Fruit fly (Drosophila melanogaster) whole organism, embryonic: ENCODE data around the gene CG14005.

Experiments used
- CG10431 ChIP-seq: fragments of 200-800 bp; sonication (Bioruptor generic); optimal IDR thresholded peaks from 3 replicates; lab custom pipeline; 2018; ENCODE audit warnings: missing biosample characterization, mild to moderate bottlenecking, missing genetic modification characterization
- CG11093 ChIP-seq: fragments of 200-800 bp; sonication (Bioruptor generic); IDR thresholded peaks from 3 replicates; pipeline ENCODE4 v1.3.6; 2022; ENCODE audit warnings: missing biosample characterization, missing genetic modification characterization
- CG11456 ChIP-seq: fragments of 200-800 bp; sonication (Bioruptor generic); IDR thresholded peaks from 3 replicates; pipeline ENCODE4 v1.3.6; 2022; ENCODE audit warnings: missing biosample characterization, missing genetic modification characterization
- CG12769 ChIP-seq: fragments of 200-800 bp; sonication (Bioruptor generic); optimal IDR thresholded peaks from 2 replicates; lab custom pipeline; 2019; ENCODE audit warnings: missing biosample characterization, mild to moderate bottlenecking, missing genetic modification characterization, moderate library complexity
- CG13894 ChIP-seq: fragments of 200-800 bp; sonication (Bioruptor generic); optimal IDR thresholded peaks from 3 replicates; lab custom pipeline; 2018; ENCODE audit warnings: missing biosample characterization, mild to moderate bottlenecking, missing genetic modification characterization, moderate library complexity
- CG1603 ChIP-seq: fragments of 200-800 bp; sonication (Bioruptor generic); optimal IDR thresholded peaks from 2 replicates; lab custom pipeline; 2019; ENCODE audit warnings: missing biosample characterization, mild to moderate bottlenecking, missing genetic modification characterization, moderate library complexity
- CG17186 ChIP-seq: fragments of 200-800 bp; sonication (Bioruptor generic); optimal IDR thresholded peaks from 3 replicates; lab custom pipeline; 2017; ENCODE audit warnings: missing biosample characterization, missing genetic modification reagents, missing genetic modification characterization
- CG17328 ChIP-seq: fragments of 200-800 bp; sonication (Bioruptor generic); IDR thresholded peaks from 2 replicates; pipeline ENCODE4 v1.3.6; 2022; ENCODE audit warnings: missing biosample characterization, missing genetic modification characterization
- CG18599 ChIP-seq: fragments of 200-800 bp; sonication (Bioruptor generic); optimal IDR thresholded peaks from 3 replicates; lab custom pipeline; 2017; ENCODE audit warnings: missing biosample characterization, missing genetic modification characterization, mild to moderate bottlenecking, moderate library complexity, missing genetic modification reagents
- CG33213 ChIP-seq: fragments of 200-800 bp; sonication (Bioruptor generic); optimal IDR thresholded peaks from 3 replicates; lab custom pipeline; 2016; ENCODE audit warnings: missing biosample characterization, missing genetic modification characterization
- CG34376 ChIP-seq: fragments of 200-800 bp; sonication (Bioruptor generic); optimal IDR thresholded peaks from 2 replicates; lab custom pipeline; 2018; ENCODE audit warnings: missing biosample characterization, mild to moderate bottlenecking, missing genetic modification characterization
- CG3726 ChIP-seq: fragments of 200-800 bp; sonication (Bioruptor generic); IDR thresholded peaks from 3 replicates; pipeline ENCODE4, ENCODE4 v1.3.6; 2022; ENCODE audit warnings: missing biosample characterization, missing genetic modification characterization
- CG4707 ChIP-seq: fragments of 200-800 bp; sonication (Bioruptor generic); optimal IDR thresholded peaks from 2 replicates; lab custom pipeline; 2018; ENCODE audit warnings: missing biosample characterization, mild to moderate bottlenecking, missing genetic modification characterization, moderate library complexity
- CG6654 ChIP-seq: fragments of 200-800 bp; sonication (Bioruptor generic); optimal IDR thresholded peaks from 2 replicates; lab custom pipeline; 2017; ENCODE audit warnings: missing biosample characterization, mild to moderate bottlenecking, missing genetic modification characterization
- CG7928 ChIP-seq: fragments of 200-800 bp; sonication (Bioruptor generic); optimal IDR thresholded peaks from 2 replicates; lab custom pipeline; 2017; ENCODE audit warnings: missing biosample characterization, mild to moderate bottlenecking, missing genetic modification characterization
- CG7963 ChIP-seq: fragments of 200-800 bp; sonication (Bioruptor generic); IDR thresholded peaks from 3 replicates; pipeline ENCODE4 v1.3.6; 2022; ENCODE audit warnings: missing biosample characterization, missing genetic modification characterization; ENCODE audit not compliant: partially characterized antibody
- CG8281 ChIP-seq: fragments of 200-800 bp; sonication (Bioruptor generic); optimal IDR thresholded peaks from 2 replicates; lab custom pipeline; 2018; ENCODE audit warnings: missing biosample characterization, mild to moderate bottlenecking, missing genetic modification characterization, moderate library complexity
- CG8359 ChIP-seq: fragments of 200-800 bp; sonication (Bioruptor generic); optimal IDR thresholded peaks from 2 replicates; lab custom pipeline; 2017; ENCODE audit warnings: missing biosample characterization, mild to moderate bottlenecking, missing genetic modification characterization, borderline replicate concordance
- Camta ChIP-seq: fragments of 200-800 bp; sonication (Bioruptor generic); optimal IDR thresholded peaks from 2 replicates; lab custom pipeline; 2016; ENCODE audit warnings: missing biosample characterization, missing genetic modification characterization
- CrebB ChIP-seq: fragments of 200-800 bp; sonication (Bioruptor generic); optimal IDR thresholded peaks from 3 replicates; lab custom pipeline; 2018; ENCODE audit warnings: missing biosample characterization, mild to moderate bottlenecking, missing genetic modification characterization
- Dad ChIP-seq: fragments of 200-800 bp; sonication (Bioruptor generic); optimal IDR thresholded peaks from 3 replicates; lab custom pipeline; 2016; ENCODE audit warnings: missing biosample characterization, missing genetic modification characterization
- Dbx ChIP-seq: fragments of 200-800 bp; sonication (Bioruptor generic); IDR thresholded peaks from 3 replicates; pipeline ENCODE4 v1.3.6; 2022; ENCODE audit warnings: missing biosample characterization, missing genetic modification characterization
- Fer1 ChIP-seq: fragments of 200-800 bp; sonication (Bioruptor generic); optimal IDR thresholded peaks from 2 replicates; lab custom pipeline; 2017; ENCODE audit warnings: missing biosample characterization, mild to moderate bottlenecking, missing genetic modification characterization
- Fer3 ChIP-seq: fragments of 200-800 bp; sonication (Bioruptor generic); optimal IDR thresholded peaks from 2 replicates; lab custom pipeline; 2018; ENCODE audit warnings: missing biosample characterization, mild to moderate bottlenecking, missing genetic modification characterization, moderate library complexity
- GATAe ChIP-seq: fragments of 200-800 bp; sonication (Bioruptor generic); conservative IDR thresholded peaks from 2 replicates; pipeline ENCODE4 v1.3.6; 2022; ENCODE audit warnings: missing biosample characterization, missing genetic modification characterization
- Gsc ChIP-seq: fragments of 200-800 bp; sonication (Bioruptor generic); IDR thresholded peaks from 2 replicates; pipeline ENCODE4 v1.3.6; 2022; ENCODE audit warnings: missing biosample characterization, missing genetic modification characterization
- HmgD ChIP-seq: fragments of 200-800 bp; sonication (Bioruptor generic); optimal IDR thresholded peaks from 3 replicates; lab custom pipeline; 2016; ENCODE audit warnings: missing biosample characterization, missing genetic modification characterization
- Mad ChIP-seq: fragments of 200-800 bp; sonication (Bioruptor generic); optimal IDR thresholded peaks from 2 replicates; lab custom pipeline; 2016; ENCODE audit warnings: missing biosample characterization, missing genetic modification characterization
- Sry-β ChIP-seq: fragments of 200-800 bp; sonication (Bioruptor generic); optimal IDR thresholded peaks from 2 replicates; lab custom pipeline; 2018; ENCODE audit warnings: missing biosample characterization, mild to moderate bottlenecking, missing genetic modification characterization, moderate library complexity
- Usf ChIP-seq: fragments of 200-800 bp; sonication (Bioruptor generic); optimal IDR thresholded peaks from 2 replicates; lab custom pipeline; 2017; ENCODE audit warnings: missing genotype, missing biosample characterization, missing genetic modification characterization
- Xbp1 ChIP-seq: fragments of 200-800 bp; sonication (Bioruptor generic); optimal IDR thresholded peaks from 3 replicates; lab custom pipeline; 2016; ENCODE audit warnings: missing biosample characterization, mild to moderate bottlenecking, missing genetic modification characterization
- bowl ChIP-seq: fragments of 200-800 bp; sonication (Bioruptor generic); IDR thresholded peaks from 2 replicates; pipeline ENCODE4 v1.3.6; 2022; ENCODE audit warnings: missing biosample characterization, missing genetic modification characterization
- cato ChIP-seq: fragments of 200-800 bp; sonication (Bioruptor generic); optimal IDR thresholded peaks from 2 replicates; lab custom pipeline; 2016; ENCODE audit warnings: missing biosample characterization, missing genetic modification characterization, borderline replicate concordance
- cg ChIP-seq: fragments of 200-800 bp; sonication (Bioruptor generic); optimal IDR thresholded peaks from 3 replicates; lab custom pipeline; 2019; ENCODE audit warnings: missing biosample characterization, mild to moderate bottlenecking, missing genetic modification characterization, moderate library complexity
- dmrt99B ChIP-seq: fragments of 200-800 bp; sonication (Bioruptor generic); optimal IDR thresholded peaks from 2 replicates; lab custom pipeline; 2018; ENCODE audit warnings: missing biosample characterization, mild to moderate bottlenecking, missing genetic modification characterization, moderate library complexity
- esg ChIP-seq: fragments of 200-800 bp; sonication (Bioruptor generic); conservative IDR thresholded peaks from 2 replicates; pipeline ENCODE4 v1.3.6; 2022; ENCODE audit warnings: missing biosample characterization, missing genetic modification characterization
- her ChIP-seq: fragments of 200-800 bp; sonication (Bioruptor generic); optimal IDR thresholded peaks from 2 replicates; lab custom pipeline; 2016; ENCODE audit warnings: missing biosample characterization, missing genetic modification characterization
- hkb ChIP-seq, 2 experiments: fragments of 200-800 bp in 1 of 2; fragments of >200 bp in 1 of 2; sonication (Bioruptor generic) in 1 of 2; IDR thresholded peaks in 1 of 2; optimal IDR thresholded peaks in 1 of 2; 2 replicates each; pipeline versions ENCODE4 v1.3.6 to Lab custom; 2017 to 2022; ENCODE audit warnings: missing biosample characterization in 1 of 2, missing genetic modification characterization in 1 of 2
- hth ChIP-seq: fragments of >200 bp; optimal IDR thresholded peaks from 2 replicates; lab custom pipeline; 2017; ENCODE audit warnings: inconsistent platforms
- knrl ChIP-seq: fragments of 200-800 bp; sonication (Bioruptor generic); IDR thresholded peaks from 3 replicates; pipeline ENCODE4 v1.3.6; 2022; ENCODE audit warnings: missing biosample characterization, missing genetic modification characterization; ENCODE audit not compliant: partially characterized antibody
- lilli ChIP-seq: fragments of 200-800 bp; sonication (Bioruptor generic); optimal IDR thresholded peaks from 3 replicates; lab custom pipeline; 2016; ENCODE audit warnings: missing biosample characterization, missing genetic modification characterization
- nom ChIP-seq: fragments of 200-800 bp; sonication (Bioruptor generic); optimal IDR thresholded peaks from 2 replicates; lab custom pipeline; 2017; ENCODE audit warnings: missing biosample characterization, missing genetic modification characterization, mild to moderate bottlenecking, moderate library complexity, missing genetic modification reagents
- onecut ChIP-seq: fragments of 200-800 bp; sonication (Bioruptor generic); IDR thresholded peaks from 2 replicates; pipeline ENCODE4 v1.3.6; 2022; ENCODE audit warnings: missing biosample characterization, missing genetic modification characterization
- p53 ChIP-seq: fragments of 200-800 bp; sonication (Bioruptor generic); optimal IDR thresholded peaks from 2 replicates; lab custom pipeline; 2016; ENCODE audit warnings: missing biosample characterization, missing genetic modification characterization
- pzg ChIP-seq: fragments of 200-800 bp; sonication (Bioruptor generic); optimal IDR thresholded peaks from 3 replicates; lab custom pipeline; 2018; ENCODE audit warnings: missing biosample characterization, mild to moderate bottlenecking, missing genetic modification characterization, moderate library complexity
- scrt ChIP-seq: fragments of 200-800 bp; sonication (Bioruptor generic); optimal IDR thresholded peaks from 2 replicates; lab custom pipeline; 2018; ENCODE audit warnings: missing biosample characterization, mild to moderate bottlenecking, missing genetic modification characterization, moderate library complexity
- sens ChIP-seq: fragments of 200-800 bp; sonication (Bioruptor generic); peaks from one replicate; lab custom pipeline; 2016; ENCODE audit warnings: missing biosample characterization, missing genetic modification characterization
- shn ChIP-seq: fragments of 200-800 bp; sonication (Bioruptor generic); optimal IDR thresholded peaks from 3 replicates; lab custom pipeline; 2016; ENCODE audit warnings: missing biosample characterization, missing genetic modification characterization
- sima ChIP-seq: fragments of 200-800 bp; sonication (Bioruptor generic); optimal IDR thresholded peaks from 2 replicates; lab custom pipeline; 2016; ENCODE audit warnings: missing biosample characterization, missing genetic modification characterization
- tup ChIP-seq: fragments of 200-800 bp; sonication (Bioruptor generic); optimal IDR thresholded peaks from 2 replicates; lab custom pipeline; 2016; ENCODE audit warnings: missing biosample characterization, mild to moderate bottlenecking, missing genetic modification characterization, moderate library complexity

CG14005 gene

DNA sequence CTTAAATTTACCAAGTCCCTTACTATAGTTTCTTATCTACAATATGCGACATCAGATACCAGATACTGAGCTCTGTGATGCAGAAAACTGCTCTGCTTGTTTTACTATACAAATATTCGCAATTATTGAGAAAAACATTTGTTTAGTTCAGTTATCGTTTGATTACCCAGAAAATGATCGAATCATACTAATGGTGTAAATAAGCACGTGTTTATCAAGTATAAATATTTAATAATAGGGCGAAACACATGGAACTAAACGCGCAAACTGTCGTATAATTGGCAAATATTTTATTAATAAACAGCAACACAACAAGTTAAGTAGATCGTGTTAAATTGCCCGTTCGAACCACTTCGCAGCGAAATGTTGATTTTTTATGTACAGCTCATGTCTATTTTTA, 3.8 kb downstream of the CG14005 start (continued):
- peak; percentile 30 for TF ChIP-seq CG33213
- peak; percentile 31 for TF ChIP-seq lilli
- peak; percentile 68 for TF ChIP-seq CG18599 (GFP tag; lab: Kevin White, UChicago)
- peak; percentile 37 for TF ChIP-seq CrebB (tag; lab: Kevin White, UChicago)
- TF ChIP-seq Dbx (GFP tag; lab: Robert Waterston, UW) = peak; percentile 67; the same call in 2 of the 3 replicates
- no peak for TF ChIP-seq cato (GFP tag; lab: Kevin White, UChicago)
- TF ChIP-seq CG13894 (tag; lab: Kevin White, UChicago) = no peak
- TF ChIP-seq scrt = peak; percentile 46
- no peak for TF ChIP-seq HmgD (GFP tag; lab: Kevin White, UChicago)
- TF ChIP-seq CG12769 (tag; lab: Kevin White, UChicago) = peak; percentile 89
- TF ChIP-seq sens = peak; percentile 8
- peak; percentile 5 for TF ChIP-seq CG34376
- peak; percentile 25 for TF ChIP-seq p53 (GFP tag; lab: Kevin White, UChicago)
- no peak for TF ChIP-seq CG8359 (GFP tag; lab: Kevin White, UChicago)
- no peak for TF ChIP-seq CG7928 (GFP tag; lab: Kevin White, UChicago)
- no peak for TF ChIP-seq CG7963 (GFP tag; lab: Robert Waterston, UW)
- no peak for TF ChIP-seq CG3726 (GFP tag; lab: Robert Waterston, UW)
- TF ChIP-seq sima (GFP tag; lab: Kevin White, UChicago) = no peak
- no peak for TF ChIP-seq CG6654 (GFP tag; lab: Kevin White, UChicago)
- no peak for TF ChIP-seq bowl (GFP tag; lab: Robert Waterston, UW)
- peak; percentile 38 for TF ChIP-seq Camta
- TF ChIP-seq her (GFP tag; lab: Kevin White, UChicago) = no peak
- no peak for TF ChIP-seq CG17186
- peak; percentile 72; the same call in 2 of the 3 replicates for TF ChIP-seq CG11456
- peak; percentile 75 for TF ChIP-seq Fer3 (tag; lab: Kevin White, UChicago)
- TF ChIP-seq cg (GFP tag; lab: Kevin White, UChicago) = no peak
- TF ChIP-seq CG1603 (tag; lab: Kevin White, UChicago) = peak; percentile 65
- TF ChIP-seq Fer1 (GFP tag; lab: Kevin White, UChicago) = peak; percentile 60
- TF ChIP-seq dmrt99B (tag; lab: Kevin White, UChicago) = peak; percentile 1
- no peak for TF ChIP-seq hth (lab: Kevin White, UChicago)
- no peak for TF ChIP-seq hkb (optimal IDR thresholded peaks at IDR 0.05; lab: Kevin White, UChicago)
- 0 out of 2 replicates have a peak, but pooled peaks have one; percentile 34 for TF ChIP-seq hkb (GFP tag; IDR thresholded peaks at IDR 0.05; lab: Robert Waterston, UW)
- TF ChIP-seq Gsc (GFP tag; lab: Robert Waterston, UW) = no peak
- no peak for TF ChIP-seq CG4707 (GFP tag; lab: Kevin White, UChicago)
- no peak for TF ChIP-seq Dad (GFP tag; lab: Kevin White, UChicago)
- TF ChIP-seq shn = no peak
- TF ChIP-seq knrl (GFP tag; lab: Robert Waterston, UW) = no peak
- TF ChIP-seq Usf (GFP tag; lab: Kevin White, UChicago) = no peak
- TF ChIP-seq CG17328 (GFP tag; lab: Robert Waterston, UW) = no peak
- TF ChIP-seq Xbp1 (GFP tag; lab: Kevin White, UChicago) = no peak
- no peak for TF ChIP-seq pzg (GFP tag; lab: Kevin White, UChicago)
- no peak for TF ChIP-seq onecut
- no peak for TF ChIP-seq CG11093 (GFP tag; lab: Robert Waterston, UW)
- no peak for TF ChIP-seq nom (GFP tag; lab: Kevin White, UChicago)
- TF ChIP-seq CG8281 (tag; lab: Kevin White, UChicago) = peak; percentile 26
- peak; percentile 38; the same call in 1 of the 2 replicates for TF ChIP-seq GATAe
- TF ChIP-seq CG10431 (GFP tag; lab: Kevin White, UChicago) = no peak
- no peak for TF ChIP-seq esg (GFP tag; lab: Robert Waterston, UW)
- peak; percentile 17 for TF ChIP-seq tup (GFP tag; lab: Kevin White, UChicago)
- TF ChIP-seq Mad (GFP tag; lab: Kevin White, UChicago) = peak; percentile 11
- TF ChIP-seq Sry-β (GFP tag; lab: Kevin White, UChicago) = no peak
